Fruit fly (Drosophila melanogaster) S2 (cell line): Measurements from ENCODE around the gene CG5334.

Experiments
- CG8478 ChIP-seq: fragments of >200 bp; optimal IDR thresholded peaks from 2 replicates; lab custom pipeline; 2018
- CTCF ChIP-seq, 2 experiments: fragments of >200 bp; optimal IDR thresholded peaks; 2 replicates each; lab custom pipeline; 2018

- no peak for TF ChIP-seq CTCF (optimal IDR thresholded peaks at IDR 0.05; lab: Kevin White, UChicago)
- no peak for TF ChIP-seq CG8478 (lab: Kevin White, UChicago)
Observed at dm6 chrX:14727580-14727979, 47.5 kb upstream of the CG5334 start.
